Worm (Caenorhabditis elegans) whole organism, L4 larva: ENCODE measurements around the gene C06H5.14.

Experiments used
- D1046.2 ChIP-seq: fragments of 200-800 bp; sonication (Bioruptor generic); IDR thresholded peaks from 2 replicates; pipeline ENCODE4 v1.3.6; 2022; ENCODE audit warnings: missing genetic modification characterization, missing compliant biosample characterization
- F26F4.8 ChIP-seq: fragments of 200-800 bp; sonication (Bioruptor generic); conservative IDR thresholded peaks from 2 replicates; pipeline ENCODE4 v1.3.6; 2022; ENCODE audit warnings: missing genetic modification characterization, missing compliant biosample characterization
- R02D3.7 ChIP-seq: fragments of 150-350 bp; sonication (generic microtip); optimal IDR thresholded peaks from 3 replicates; lab custom pipeline; 2014; ENCODE audit warnings: missing biosample characterization, missing genetic modification characterization
- T26A8.4 ChIP-seq: fragments of 200-800 bp; sonication (Bioruptor generic); IDR thresholded peaks from 2 replicates; pipeline ENCODE4 v1.3.6; 2022; ENCODE audit warnings: missing genetic modification characterization, missing compliant biosample characterization
- Y5F2A.4 ChIP-seq: fragments of 200-800 bp; sonication (Bioruptor generic); optimal IDR thresholded peaks from 2 replicates; lab custom pipeline; 2018; ENCODE audit warnings: mild to moderate bottlenecking, missing genetic modification characterization, missing compliant biosample characterization
- Y75B8A.6 ChIP-seq: fragments of 200-800 bp; sonication (Bioruptor generic); IDR thresholded peaks from 2 replicates; pipeline ENCODE4 v1.3.6; 2022; ENCODE audit warnings: missing genetic modification reagents, missing genetic modification characterization, missing compliant biosample characterization
- ZK337.2 ChIP-seq: fragments of 200-800 bp; sonication (Bioruptor generic); IDR thresholded peaks from 2 replicates; pipeline ENCODE4 v1.3.6; 2022; ENCODE audit warnings: missing genetic modification reagents, missing genetic modification characterization, missing compliant biosample characterization
- aha-1 ChIP-seq: fragments of 150-350 bp; peaks from one replicate; lab custom pipeline; 2014; ENCODE audit warnings: missing biosample characterization, missing genetic modification characterization
- ama-1 ChIP-seq: fragments of 150-350 bp; optimal IDR thresholded peaks from 2 replicates; lab custom pipeline; 2014; ENCODE audit warnings: inconsistent platforms, mixed read lengths
- arid-1 ChIP-seq: fragments of 200-800 bp; sonication (Bioruptor generic); conservative IDR thresholded peaks from 2 replicates; pipeline ENCODE4 v1.3.6; 2022; ENCODE audit warnings: missing genetic modification reagents, missing genetic modification characterization, missing compliant biosample characterization
- ceh-28 ChIP-seq: fragments of 150-350 bp; optimal IDR thresholded peaks from 2 replicates; lab custom pipeline; 2014; ENCODE audit warnings: missing biosample characterization, missing genetic modification reagents, missing genetic modification characterization
- ceh-32 ChIP-seq: sonication (generic microtip); optimal IDR thresholded peaks from 2 replicates; lab custom pipeline; 2016; ENCODE audit warnings: mild to moderate bottlenecking, missing genetic modification characterization, missing compliant biosample characterization; ENCODE audit not compliant: poor library complexity
- ceh-44 ChIP-seq: fragments of 200-800 bp; sonication (Bioruptor generic); IDR thresholded peaks from 2 replicates; pipeline ENCODE4 v1.3.6; 2022; ENCODE audit warnings: missing genetic modification reagents, missing genetic modification characterization, missing compliant biosample characterization
- ceh-62 ChIP-seq: sonication (generic microtip); optimal IDR thresholded peaks from 2 replicates; lab custom pipeline; 2017; ENCODE audit warnings: missing biosample characterization, missing genetic modification characterization
- ceh-82 ChIP-seq: sonication (generic microtip); optimal IDR thresholded peaks from 2 replicates; lab custom pipeline; 2017; ENCODE audit warnings: missing biosample characterization, missing genetic modification characterization
- cey-2 ChIP-seq: sonication (generic microtip); optimal IDR thresholded peaks from 3 replicates; lab custom pipeline; 2017; ENCODE audit warnings: missing genetic modification characterization, mild to moderate bottlenecking, missing compliant biosample characterization, antibody characterized with exemption, borderline replicate concordance; ENCODE audit not compliant: insufficient read depth
- daf-19 ChIP-seq: fragments of 200-800 bp; sonication (Bioruptor generic); conservative IDR thresholded peaks from 2 replicates; pipeline ENCODE4 v1.3.6; 2022; ENCODE audit warnings: missing genetic modification characterization, missing compliant biosample characterization
- dmd-6 ChIP-seq: fragments of 200-800 bp; sonication (Bioruptor generic); IDR thresholded peaks from 2 replicates; pipeline ENCODE4 v1.3.6; 2022; ENCODE audit warnings: missing genetic modification reagents, missing genetic modification characterization, missing compliant biosample characterization
- dmd-9 ChIP-seq: fragments of 200-800 bp; sonication (Bioruptor generic); IDR thresholded peaks from 2 replicates; pipeline ENCODE4 v1.3.6; 2022; ENCODE audit warnings: missing genetic modification reagents, missing genetic modification characterization, missing compliant biosample characterization
- dpl-1 ChIP-seq: fragments of 150-350 bp; optimal IDR thresholded peaks from 2 replicates; lab custom pipeline; 2014; ENCODE audit warnings: missing biosample characterization, missing genetic modification reagents, missing genetic modification characterization
- dve-1 ChIP-seq: sonication (generic microtip); optimal IDR thresholded peaks from 2 replicates; lab custom pipeline; 2017; ENCODE audit warnings: antibody characterized with exemption, mild to moderate bottlenecking, missing genetic modification characterization, missing compliant biosample characterization; ENCODE audit not compliant: insufficient read depth
- hlh-11 ChIP-seq: fragments of 200-800 bp; sonication (Bioruptor generic); optimal IDR thresholded peaks from 2 replicates; lab custom pipeline; 2018; ENCODE audit warnings: mild to moderate bottlenecking, missing genetic modification characterization, missing compliant biosample characterization
- hlh-30 ChIP-seq: sonication (generic microtip); optimal IDR thresholded peaks from 2 replicates; lab custom pipeline; 2017; ENCODE audit warnings: antibody characterized with exemption, mild to moderate bottlenecking, missing genetic modification characterization, missing compliant biosample characterization; ENCODE audit not compliant: insufficient read depth
- jun-1 ChIP-seq: fragments of 150-350 bp; optimal IDR thresholded peaks from 2 replicates; lab custom pipeline; 2014; ENCODE audit warnings: missing biosample characterization, missing genetic modification reagents, missing genetic modification characterization
- lim-7 ChIP-seq: fragments of 200-800 bp; sonication (Bioruptor generic); IDR thresholded peaks from 2 replicates; pipeline ENCODE4 v1.3.6; 2022; ENCODE audit warnings: missing genetic modification characterization, missing compliant biosample characterization
- lin-1 ChIP-seq: fragments of 200-800 bp; sonication (Bioruptor generic); IDR thresholded peaks from 2 replicates; pipeline ENCODE4 v1.3.6; 2022; ENCODE audit warnings: missing genetic modification reagents, missing genetic modification characterization, missing compliant biosample characterization
- lin-13 ChIP-seq: fragments of 150-350 bp; optimal IDR thresholded peaks from 2 replicates; lab custom pipeline; 2014; ENCODE audit warnings: missing biosample characterization, missing genetic modification reagents, missing genetic modification characterization
- lin-29 ChIP-seq: fragments of 200-800 bp; sonication (Bioruptor generic); IDR thresholded peaks from 2 replicates; pipeline ENCODE4 v1.3.6; 2022; ENCODE audit warnings: missing genetic modification reagents, missing genetic modification characterization, missing compliant biosample characterization
- lin-38 ChIP-seq: fragments of 200-800 bp; sonication (Bioruptor generic); IDR thresholded peaks from 2 replicates; pipeline ENCODE4 v1.3.6; 2022; ENCODE audit warnings: missing genetic modification reagents, missing genetic modification characterization, missing compliant biosample characterization
- madf-5 ChIP-seq, 2 experiments: fragments of 200-800 bp; sonication (Bioruptor generic); IDR thresholded peaks; 2 replicates each; pipeline ENCODE4 v1.3.6; 2022; ENCODE audit warnings: missing compliant biosample characterization in 2 of 2, missing genetic modification characterization in 2 of 2
- mdt-29 ChIP-seq: fragments of 200-800 bp; sonication (Bioruptor generic); IDR thresholded peaks from 2 replicates; pipeline ENCODE4 v1.3.6; 2022; ENCODE audit warnings: missing genetic modification reagents, missing genetic modification characterization, missing compliant biosample characterization
- mep-1 ChIP-seq: fragments of 150-350 bp; sonication (generic microtip); optimal IDR thresholded peaks from 3 replicates; lab custom pipeline; 2014; ENCODE audit warnings: missing biosample characterization, missing genetic modification characterization
- mes-2 ChIP-seq: sonication (generic microtip); optimal IDR thresholded peaks from 2 replicates; lab custom pipeline; 2016; ENCODE audit warnings: missing genotype, mild to moderate bottlenecking, missing genetic modification characterization, missing compliant biosample characterization; ENCODE audit not compliant: poor library complexity, severe bottlenecking
- nhr-28 ChIP-seq: fragments of 150-350 bp; optimal IDR thresholded peaks from 2 replicates; lab custom pipeline; 2014; ENCODE audit warnings: missing biosample characterization, missing genetic modification characterization
- nhr-42 ChIP-seq: fragments of 200-800 bp; sonication (Bioruptor generic); IDR thresholded peaks from 2 replicates; pipeline ENCODE4 v1.3.6; 2022; ENCODE audit warnings: missing genetic modification characterization, missing compliant biosample characterization
- nhr-48 ChIP-seq: sonication (generic microtip); optimal IDR thresholded peaks from 2 replicates; lab custom pipeline; 2016; ENCODE audit warnings: mild to moderate bottlenecking, missing genetic modification characterization, missing compliant biosample characterization
- nhr-6 ChIP-seq: fragments of 150-350 bp; optimal IDR thresholded peaks from 2 replicates; lab custom pipeline; 2014; ENCODE audit warnings: missing biosample characterization, missing genetic modification characterization
- nhr-77 ChIP-seq: fragments of 150-350 bp; optimal IDR thresholded peaks from 2 replicates; lab custom pipeline; 2014; ENCODE audit warnings: missing biosample characterization, missing genetic modification characterization
- rbr-2 ChIP-seq: sonication (generic microtip); optimal IDR thresholded peaks from 2 replicates; lab custom pipeline; 2016; ENCODE audit warnings: missing genotype, missing genetic modification characterization, missing compliant biosample characterization
- saeg-2 ChIP-seq: fragments of 200-800 bp; sonication (Bioruptor generic); IDR thresholded peaks from 2 replicates; pipeline ENCODE4 v1.3.6; 2022; ENCODE audit warnings: missing genetic modification reagents, missing genetic modification characterization, missing compliant biosample characterization
- set-16 ChIP-seq: fragments of 200-800 bp; sonication (Bioruptor generic); IDR thresholded peaks from 2 replicates; pipeline ENCODE4 v1.3.6; 2022; ENCODE audit warnings: missing genetic modification reagents, missing genetic modification characterization, missing compliant biosample characterization
- snpc-1.2 ChIP-seq: fragments of 200-800 bp; sonication (Bioruptor generic); IDR thresholded peaks from 2 replicates; pipeline ENCODE4 v1.3.6; 2022; ENCODE audit warnings: missing genetic modification reagents, missing genetic modification characterization, missing compliant biosample characterization
- spr-3 ChIP-seq: fragments of 200-800 bp; sonication (Bioruptor generic); optimal IDR thresholded peaks from 2 replicates; lab custom pipeline; 2018; ENCODE audit warnings: mild to moderate bottlenecking, missing genetic modification characterization, missing compliant biosample characterization
- unc-62 ChIP-seq, 3 experiments: fragments of 150-350 bp in 1 of 3; sonication (generic microtip); optimal IDR thresholded peaks in 2 of 3; peaks in 1 of 3; 1 replicate in 1 of 3; 2 replicates in 2 of 3; lab custom pipeline; 2014 to 2017; ENCODE audit warnings: missing biosample characterization in 3 of 3, missing genetic modification characterization in 3 of 3, missing genetic modification reagents in 3 of 3, missing genotype in 1 of 3
- zag-1 ChIP-seq: fragments of 150-350 bp; optimal IDR thresholded peaks from 2 replicates; lab custom pipeline; 2014; ENCODE audit warnings: missing biosample characterization, missing genetic modification characterization
- zfp-3 ChIP-seq: fragments of 200-800 bp; sonication (Bioruptor generic); conservative IDR thresholded peaks from 2 replicates; pipeline ENCODE4 v1.3.6; 2022; ENCODE audit warnings: missing genetic modification reagents, missing genetic modification characterization, missing compliant biosample characterization

Gene C06H5.14

DNA sequence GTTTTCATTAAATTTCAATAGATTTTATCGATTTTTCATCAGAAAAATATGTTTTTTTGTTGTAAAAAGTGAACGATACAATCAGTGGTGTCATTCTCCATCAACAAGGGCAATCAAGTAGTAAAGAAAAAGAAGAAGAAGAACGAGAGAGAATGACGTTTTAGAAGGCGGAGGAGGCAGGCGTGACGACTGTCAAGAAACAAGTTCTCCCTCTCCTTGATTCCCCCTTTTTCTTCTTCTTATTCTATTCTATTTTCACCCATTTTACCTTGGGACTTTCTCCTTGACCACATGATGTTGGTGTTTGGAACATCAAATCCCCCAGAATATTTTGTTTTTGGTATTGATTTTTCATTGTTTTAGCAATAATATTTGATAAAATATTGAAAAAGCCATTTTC is 1.8 kb downstream of the C06H5.14 start (continued):
- TF ChIP-seq spr-3 (no peak), arid-1 (no peak), snpc-1.2 (no peak), lim-7 (GFP tag; lab: Robert Waterston, UW) (no peak), unc-62 (GFP tag; optimal IDR thresholded peaks at IDR 0.05 in 1 of 2; lab: Kevin White, UChicago) (peak in 1 of 2 experiments; percentile 95), unc-62 (tag; optimal IDR thresholded peaks at IDR 0.05; lab: Kevin White, UChicago) (no peak), dpl-1 (GFP tag; lab: Kevin White, UChicago) (no peak), daf-19 (GFP tag; lab: Robert Waterston, UW) (no peak), aha-1 (tag; lab: Kevin White, UChicago) (peak; percentile 14), hlh-30 (tag; lab: Kevin White, UChicago) (peak; percentile 57), F26F4.8 (GFP tag; lab: Robert Waterston, UW) (no peak), nhr-6 (tag; lab: Kevin White, UChicago) (no peak), ceh-32 (tag; lab: Kevin White, UChicago) (no peak)

DNA sequence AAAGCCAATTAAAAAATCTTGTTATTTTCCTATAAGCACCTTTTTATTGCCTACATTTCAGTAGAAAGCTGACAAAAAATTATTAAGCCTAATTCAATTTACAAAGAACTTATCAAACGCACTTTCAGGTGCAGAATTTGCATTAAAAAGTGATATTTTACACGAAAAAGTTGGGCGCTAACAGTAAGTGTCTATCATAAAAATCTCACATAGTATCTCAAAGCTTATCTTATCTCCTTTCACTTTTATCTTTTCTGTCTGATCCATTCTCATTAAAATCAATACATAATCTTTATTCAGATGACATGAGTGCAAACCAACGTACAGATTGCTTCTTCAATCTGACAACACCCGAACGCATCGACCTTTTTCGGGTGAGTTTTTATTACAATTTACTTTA is 6.1 kb downstream of the C06H5.14 start, which contains the start of gene dcar-1:
dcar-1 (plus strand) TSS at position 301 of the 400 bp plus-strand sequence.
- TF ChIP-seq saeg-2, result no peak
- no peak for TF ChIP-seq ceh-28 (tag; lab: Kevin White, UChicago)
- TF ChIP-seq rbr-2 (tag; lab: Kevin White, UChicago), result no peak
- no peak for TF ChIP-seq lin-13 (GFP tag; lab: Kevin White, UChicago)
- no peak for TF ChIP-seq nhr-48 (tag; lab: Kevin White, UChicago)
- TF ChIP-seq nhr-28 (tag; lab: Kevin White, UChicago), result no peak
- no peak for TF ChIP-seq ceh-44
- TF ChIP-seq, all 104 proteins: peak for 0

DNA sequence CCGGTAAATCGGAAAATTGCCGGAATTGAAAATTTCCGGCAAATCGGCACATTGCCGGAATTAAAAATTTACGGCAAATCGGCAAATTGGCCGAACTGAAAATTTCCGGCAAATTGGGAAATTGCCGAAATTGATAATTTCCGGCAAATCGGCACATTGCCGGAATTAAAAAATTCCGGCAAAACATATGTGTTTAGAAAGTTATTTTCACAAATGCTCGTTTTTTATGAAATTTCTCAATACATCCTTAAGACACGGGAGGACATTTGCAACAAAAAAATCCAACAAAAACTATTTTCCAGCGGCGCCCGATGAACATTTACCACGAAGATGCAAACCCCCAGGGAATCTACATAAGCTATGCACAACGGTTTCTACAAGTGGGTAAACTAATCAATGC is 14.8 kb downstream of the C06H5.14 start, which contains the start of gene C06H5.8:
C06H5.8 (plus strand) TSS at position 301 of the 400 bp plus-strand sequence.
- TF ChIP-seq zag-1 (tag; lab: Kevin White, UChicago), result no peak
- no peak for TF ChIP-seq R02D3.7
- TF ChIP-seq ceh-44, result no peak
- no peak for TF ChIP-seq ceh-82 (tag; lab: Kevin White, UChicago)
- TF ChIP-seq mdt-29 (GFP tag; lab: Robert Waterston, UW), result no peak
- no peak for TF ChIP-seq nhr-28 (tag; lab: Kevin White, UChicago)
- no peak for TF ChIP-seq Y75B8A.6 (GFP tag; lab: Robert Waterston, UW)
- no peak for TF ChIP-seq T26A8.4
- no peak for TF ChIP-seq lin-13 (GFP tag; lab: Kevin White, UChicago)
- no peak for TF ChIP-seq dve-1 (tag; lab: Kevin White, UChicago)
- TF ChIP-seq D1046.2, result no peak

DNA sequence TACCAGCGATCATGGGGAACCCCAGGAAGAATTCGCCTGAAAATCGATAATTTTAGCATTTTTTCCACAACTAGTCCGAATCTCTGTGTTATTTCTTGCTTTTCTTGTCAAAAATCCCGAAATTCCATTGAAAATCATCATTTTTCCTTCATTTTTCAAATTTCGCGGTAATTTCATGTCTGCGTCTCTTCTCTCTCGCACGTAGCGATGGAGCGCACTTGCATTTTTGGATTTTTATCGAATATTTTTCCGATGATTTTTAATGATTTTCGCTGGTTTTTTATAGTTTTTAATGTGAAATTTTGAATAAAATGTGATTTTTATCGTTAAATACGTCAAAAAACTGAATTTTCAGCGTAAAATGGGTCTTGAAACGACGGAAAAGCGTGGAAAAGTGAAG is 17.5 kb downstream of the C06H5.14 start, which contains the start of gene E01B7.2:
E01B7.2 (plus strand) TSS at position 350 of the 400 bp plus-strand sequence.
- TF ChIP-seq nhr-77 (tag; lab: Kevin White, UChicago) (no peak), mep-1 (peak; percentile 61), jun-1 (no peak), D1046.2 (no peak), hlh-11 (peak; percentile 24), nhr-28 (tag; lab: Kevin White, UChicago) (peak; percentile 27), lin-1 (no peak), T26A8.4 (no peak), lin-29 (GFP tag; lab: Robert Waterston, UW) (no peak), lin-38 (GFP tag; lab: Robert Waterston, UW) (peak; percentile 98), set-16 (GFP tag; lab: Robert Waterston, UW) (no peak), ceh-62 (tag; lab: Kevin White, UChicago) (no peak), nhr-42 (GFP tag; lab: Robert Waterston, UW) (0 out of 2 replicates have a peak, but pooled peaks have one; percentile 6), cey-2 (tag; lab: Kevin White, UChicago) (no peak), madf-5 (GFP tag; IDR thresholded peaks at IDR 0.05; lab: Robert Waterston, UW) (no peak), ceh-28 (tag; lab: Kevin White, UChicago) (no peak), zfp-3 (GFP tag; lab: Robert Waterston, UW) (no peak), mes-2 (tag; lab: Kevin White, UChicago) (peak; percentile 84), dmd-9 (no peak), dmd-6 (GFP tag; lab: Robert Waterston, UW) (no peak; the same call in 1 of the 2 replicates), ZK337.2 (GFP tag; lab: Robert Waterston, UW) (no peak), ama-1 (lab: Kevin White, UChicago) (no peak), saeg-2 (no peak), Y5F2A.4 (no peak)
